Worm (Caenorhabditis elegans): ENCODE data around the gene thn-6.

DNA sequence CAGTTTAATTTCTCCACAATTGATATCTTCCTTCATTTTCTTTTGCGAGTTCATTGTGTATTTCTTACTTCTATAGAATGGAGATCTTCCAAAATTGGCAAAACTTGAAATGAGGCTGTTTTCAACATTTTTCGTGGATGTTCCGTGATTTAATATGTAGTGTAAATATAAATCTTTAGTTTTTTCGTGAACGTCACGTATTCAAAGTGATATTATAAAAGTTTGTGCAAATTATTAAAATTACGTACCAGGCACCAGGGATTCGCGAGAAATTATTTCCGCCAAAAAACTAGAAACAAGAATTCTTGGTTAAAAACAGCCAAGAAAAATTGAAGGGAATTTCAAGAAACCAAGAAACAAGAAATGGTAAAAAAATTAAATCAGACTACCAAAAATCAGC lies 4.5 kb upstream of the thn-6 start, which contains the start of gene Y59E9AL.8:
- TF ChIP-seq lin-39 (tag; optimal IDR thresholded peaks at IDR 0.05) = no peak
- TF ChIP-seq nhr-76 (tag; optimal IDR thresholded peaks at IDR 0.05) = no peak
- no peak for TF ChIP-seq nhr-47 (tag; optimal IDR thresholded peaks at IDR 0.05)
- no peak for TF ChIP-seq nhr-237 (tag; optimal IDR thresholded peaks at IDR 0.05)
- no peak for TF ChIP-seq mdl-1 (tag; optimal IDR thresholded peaks at IDR 0.05)
- TF ChIP-seq blmp-1 (tag; optimal IDR thresholded peaks at IDR 0.05) = no peak
- TF ChIP-seq sox-4 (tag; optimal IDR thresholded peaks at IDR 0.05) = no peak
- no peak for TF ChIP-seq efl-3 (GFP tag; optimal IDR thresholded peaks at IDR 0.05)
- TF ChIP-seq nhr-11 (tag; optimal IDR thresholded peaks at IDR 0.05) = no peak
- no peak for TF ChIP-seq lin-13 (GFP tag; optimal IDR thresholded peaks at IDR 0.05)
- no peak for TF ChIP-seq nhr-77 (tag; optimal IDR thresholded peaks at IDR 0.05)
- no peak for TF ChIP-seq snpc-4 (tag; optimal IDR thresholded peaks at IDR 0.05)

Data from whole organism, L1 larva.